Fruit fly (Drosophila melanogaster) whole organism, wandering third instar larva: ENCODE results near the gene pie.
A peak's percentile ranks its signal among the peaks of the same experiment; 100 is the strongest.

Source experiments
- Abd-B ChIP-seq: fragments of >200 bp; optimal IDR thresholded peaks from 2 replicates; lab custom pipeline; 2017; ENCODE audit warnings: missing biosample characterization, missing genetic modification characterization
- CG32264 ChIP-seq: fragments of 200-800 bp; sonication (Bioruptor generic); optimal IDR thresholded peaks from 2 replicates; lab custom pipeline; 2016; ENCODE audit warnings: missing biosample characterization, missing genetic modification characterization
- CG9705 ChIP-seq: fragments of 200-800 bp; sonication (Bioruptor generic); optimal IDR thresholded peaks from 2 replicates; lab custom pipeline; 2018; ENCODE audit warnings: missing biosample characterization, mild to moderate bottlenecking, missing genetic modification characterization
- CrebA ChIP-seq: fragments of 200-800 bp; sonication (Bioruptor generic); optimal IDR thresholded peaks from 2 replicates; lab custom pipeline; 2016; ENCODE audit warnings: missing biosample characterization, mild to moderate bottlenecking, missing genetic modification characterization, borderline replicate concordance
- Dif ChIP-seq: fragments of 200-275, 200-300 bp; sonication (Bioruptor generic); optimal IDR thresholded peaks from 2 replicates; lab custom pipeline; 2018; ENCODE audit warnings: missing biosample characterization, missing genetic modification characterization; ENCODE audit not compliant: partially characterized antibody
- GATAd ChIP-seq: sonication (Bioruptor generic); optimal IDR thresholded peaks from 2 replicates; lab custom pipeline; 2016; ENCODE audit warnings: missing biosample characterization, missing genetic modification characterization
- HLH106 ChIP-seq: fragments of 200-800 bp; optimal IDR thresholded peaks from 3 replicates; lab custom pipeline; 2019; ENCODE audit warnings: missing biosample characterization, mild to moderate bottlenecking, missing genetic modification characterization, moderate library complexity
- Hnf4 ChIP-seq: fragments of 200-800 bp; sonication (Bioruptor generic); optimal IDR thresholded peaks from 2 replicates; lab custom pipeline; 2016; ENCODE audit warnings: missing biosample characterization, mild to moderate bottlenecking, missing genetic modification characterization
- Jra ChIP-seq: sonication (Bioruptor generic); optimal IDR thresholded peaks from 2 replicates; lab custom pipeline; 2016; ENCODE audit warnings: missing biosample characterization, missing genetic modification characterization
- Mio ChIP-seq: sonication (Bioruptor generic); optimal IDR thresholded peaks from 2 replicates; lab custom pipeline; 2016; ENCODE audit warnings: missing biosample characterization, missing genetic modification characterization
- Myc ChIP-seq: fragments of >200 bp; optimal IDR thresholded peaks from 2 replicates; lab custom pipeline; 2017
- N ChIP-seq: fragments of >200 bp; optimal IDR thresholded peaks from 2 replicates; lab custom pipeline; 2018; ENCODE audit warnings: missing biosample characterization, missing external identifiers, missing genetic modification characterization
- Rel ChIP-seq, 2 experiments: fragments of 200-800 bp; sonication (Bioruptor generic) in 1 of 2; optimal IDR thresholded peaks; 2 replicates in 1 of 2; 3 replicates in 1 of 2; lab custom pipeline; 2016 to 2019; ENCODE audit warnings: mild to moderate bottlenecking in 2 of 2, missing biosample characterization in 2 of 2, missing genetic modification characterization in 2 of 2, moderate library complexity in 1 of 2
- Sp1 ChIP-seq: fragments of 200-800 bp; sonication (Bioruptor generic); optimal IDR thresholded peaks from 3 replicates; lab custom pipeline; 2019; ENCODE audit warnings: missing biosample characterization, mild to moderate bottlenecking, missing genetic modification characterization, moderate library complexity
- Vsx2 ChIP-seq: fragments of 200-300, 225-300 bp; sonication (Bioruptor generic); optimal IDR thresholded peaks from 2 replicates; lab custom pipeline; 2018; ENCODE audit warnings: missing biosample characterization, missing genetic modification characterization; ENCODE audit not compliant: partially characterized antibody
- br ChIP-seq: fragments of 200-800 bp; sonication (Bioruptor generic); optimal IDR thresholded peaks from 2 replicates; lab custom pipeline; 2016; ENCODE audit warnings: missing biosample characterization, missing genetic modification characterization
- dmrt93B ChIP-seq: fragments of 200-800 bp; sonication (Bioruptor generic); optimal IDR thresholded peaks from 2 replicates; lab custom pipeline; 2018; ENCODE audit warnings: missing biosample characterization, mild to moderate bottlenecking, missing genetic modification characterization
- dsf ChIP-seq: sonication (Bioruptor generic); optimal IDR thresholded peaks from 2 replicates; lab custom pipeline; 2016; ENCODE audit warnings: missing biosample characterization, missing genetic modification characterization, borderline replicate concordance
- ey ChIP-seq: fragments of 200-800 bp; sonication (Bioruptor generic); optimal IDR thresholded peaks from 2 replicates; lab custom pipeline; 2016; ENCODE audit warnings: missing biosample characterization, missing genetic modification characterization
- foxo ChIP-seq, 2 experiments: fragments of 200-800 bp; sonication (Bioruptor generic); optimal IDR thresholded peaks; 2 replicates in 1 of 2; 3 replicates in 1 of 2; lab custom pipeline; 2016 to 2017; ENCODE audit warnings: missing biosample characterization in 2 of 2, missing genetic modification characterization in 2 of 2
- fru ChIP-seq: fragments of 200-800 bp; sonication (Bioruptor generic); optimal IDR thresholded peaks from 3 replicates; lab custom pipeline; 2016; ENCODE audit warnings: missing biosample characterization, mild to moderate bottlenecking, missing genetic modification characterization
- h ChIP-seq: fragments of 200-800 bp; sonication (Bioruptor generic); optimal IDR thresholded peaks from 3 replicates; lab custom pipeline; 2016; ENCODE audit warnings: missing biosample characterization, mild to moderate bottlenecking, missing genetic modification characterization
- jim ChIP-seq: fragments of 175-275, 200-325 bp; sonication (Bioruptor generic); optimal IDR thresholded peaks from 2 replicates; lab custom pipeline; 2016; ENCODE audit warnings: missing biosample characterization, mild to moderate bottlenecking, missing genetic modification characterization
- lola ChIP-seq: fragments of >200 bp; optimal IDR thresholded peaks from 2 replicates; lab custom pipeline; 2017; ENCODE audit warnings: missing biosample characterization, missing genetic modification characterization
- psq ChIP-seq: fragments of 200-800 bp; sonication (Bioruptor generic); optimal IDR thresholded peaks from 3 replicates; lab custom pipeline; 2017; ENCODE audit warnings: missing biosample characterization, mild to moderate bottlenecking, missing genetic modification characterization, moderate library complexity
- rgr ChIP-seq: fragments of 200-800 bp; sonication (Bioruptor generic); optimal IDR thresholded peaks from 3 replicates; lab custom pipeline; 2016; ENCODE audit warnings: missing biosample characterization, mild to moderate bottlenecking, missing genetic modification characterization
- sage ChIP-seq: fragments of 200-800 bp; sonication (Bioruptor generic); optimal IDR thresholded peaks from 2 replicates; lab custom pipeline; 2016; ENCODE audit warnings: missing biosample characterization, mild to moderate bottlenecking, missing genetic modification characterization
- sv ChIP-seq: fragments of 200-800 bp; sonication (Bioruptor generic); optimal IDR thresholded peaks from 3 replicates; lab custom pipeline; 2016; ENCODE audit warnings: missing biosample characterization, missing genetic modification characterization
- tai ChIP-seq: sonication (Bioruptor generic); optimal IDR thresholded peaks from 2 replicates; lab custom pipeline; 2016; ENCODE audit warnings: missing biosample characterization, missing genetic modification characterization
- usp ChIP-seq: fragments of >200 bp; optimal IDR thresholded peaks from 2 replicates; lab custom pipeline; 2017; ENCODE audit warnings: missing biosample characterization, missing genetic modification characterization
- woc ChIP-seq: sonication (Bioruptor generic); optimal IDR thresholded peaks from 2 replicates; lab custom pipeline; 2016; ENCODE audit warnings: missing biosample characterization, mild to moderate bottlenecking, missing genetic modification characterization

pie gene

dm6 chr2L:10395035-10395434, 27.5 kb downstream of the pie start:
- TF ChIP-seq tai (peak; percentile 31), sage (GFP tag; lab: Kevin White, UChicago) (no peak), br (GFP tag; lab: Kevin White, UChicago) (no peak)

- TF ChIP-seq CrebA (GFP tag; lab: Kevin White, UChicago) (no peak), Mio (no peak), Hnf4 (GFP tag; lab: Kevin White, UChicago) (no peak), fru (no peak), GATAd (GFP tag; lab: Kevin White, UChicago) (no peak), Jra (GFP tag; lab: Kevin White, UChicago) (no peak)
These were observed 29.1 kb downstream of the pie start for dm6 chr2L:10393467-10393866.

- no peak for TF ChIP-seq tai
- TF ChIP-seq Dif (GFP tag; lab: Kevin White, UChicago), result no peak
- no peak for TF ChIP-seq dmrt93B (GFP tag; lab: Kevin White, UChicago)
- peak; percentile 39 for TF ChIP-seq fru
- peak; percentile 69 for TF ChIP-seq lola (GFP tag; lab: Kevin White, UChicago)
- peak; percentile 56 for TF ChIP-seq h (GFP tag; lab: Kevin White, UChicago)
- TF ChIP-seq HLH106 (tag; lab: Kevin White, UChicago), result peak; percentile 61
- peak; percentile 31 for TF ChIP-seq sage (GFP tag; lab: Kevin White, UChicago)
- TF ChIP-seq Hnf4 (GFP tag; lab: Kevin White, UChicago), result peak; percentile 52
- TF ChIP-seq N (GFP tag; lab: Kevin White, UChicago), result peak; percentile 94
- TF ChIP-seq ey (GFP tag; lab: Kevin White, UChicago), result peak; percentile 33
- no peak for TF ChIP-seq Vsx2
- TF ChIP-seq Jra (GFP tag; lab: Kevin White, UChicago), result peak; percentile 56
- peak; percentile 55 for TF ChIP-seq rgr (GFP tag; lab: Kevin White, UChicago)
- TF ChIP-seq sv, result peak; percentile 15
- no peak for TF ChIP-seq jim (GFP tag; lab: Kevin White, UChicago)
- peak; percentile 8 for TF ChIP-seq psq
- peak; percentile 12 for TF ChIP-seq CG9705 (GFP tag; lab: Kevin White, UChicago)
- peak; percentile 47 for TF ChIP-seq Sp1
- TF ChIP-seq CG32264 (GFP tag; lab: Kevin White, UChicago), result no peak
- TF ChIP-seq foxo (GFP tag; optimal IDR thresholded peaks at IDR 0.05; lab: Kevin White, UChicago), result peak in 1 of 2 experiments; percentile 24
- no peak for TF ChIP-seq Rel (GFP tag; optimal IDR thresholded peaks at IDR 0.05; lab: Kevin White, UChicago)
- peak; percentile 39 for TF ChIP-seq Rel (tag; optimal IDR thresholded peaks at IDR 0.05; lab: Kevin White, UChicago)
- TF ChIP-seq woc, result peak; percentile 64
These were observed 34.5 kb downstream of the pie start, which contains the start of gene da for dm6 chr2L:10387869-10388726. TSS of gene da (plus strand) at chr2L:10388105.

dm6 chr2L:10386824-10387223, 35.8 kb downstream of the pie start:
- TF ChIP-seq Myc (lab: Kevin White, UChicago) (no peak), dsf (GFP tag; lab: Kevin White, UChicago) (no peak), Abd-B (GFP tag; lab: Kevin White, UChicago) (no peak), jim (GFP tag; lab: Kevin White, UChicago) (no peak), N (GFP tag; lab: Kevin White, UChicago) (no peak), woc (no peak), Dif (GFP tag; lab: Kevin White, UChicago) (no peak), usp (GFP tag; lab: Kevin White, UChicago) (no peak), HLH106 (tag; lab: Kevin White, UChicago) (no peak), br (GFP tag; lab: Kevin White, UChicago) (no peak), dmrt93B (GFP tag; lab: Kevin White, UChicago) (no peak), fru (no peak), h (GFP tag; lab: Kevin White, UChicago) (no peak), psq (no peak)
